Fruit fly (Drosophila melanogaster) Kc167 (cell line): ENCODE data around the gene Lztr1.

Experiments used
- insv ChIP-seq: fragments of >200 bp; optimal IDR thresholded peaks from 3 replicates; lab custom pipeline; 2018; ENCODE audit warnings: missing external identifiers
- psq ChIP-seq: fragments of >200 bp; optimal IDR thresholded peaks from 2 replicates; lab custom pipeline; 2017; ENCODE audit warnings: missing external identifiers

DNA sequence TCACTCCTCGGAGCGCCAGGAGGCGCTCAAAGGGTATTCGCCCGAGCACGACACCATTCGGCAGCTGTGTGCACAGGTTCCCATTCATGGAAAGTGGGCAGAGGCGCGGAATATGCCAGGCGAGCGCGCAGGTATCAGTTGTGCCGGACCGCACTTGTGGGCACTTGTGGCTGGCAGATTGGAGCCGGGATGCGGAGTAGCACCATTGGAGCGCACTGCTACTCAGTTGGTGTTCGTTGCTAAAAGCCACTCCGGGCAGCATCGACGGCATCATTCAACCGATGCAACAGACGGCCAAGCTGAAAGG is 8.5 kb upstream of the Lztr1 start:
- TF ChIP-seq insv (no peak), psq (lab: Kevin White, UChicago) (no peak)
